Fruit fly (Drosophila melanogaster) whole organism, embryonic: ENCODE results near the gene shf.

ENCODE experiments used
- ATbp ChIP-seq: fragments of 200-800 bp; sonication (Bioruptor generic); optimal IDR thresholded peaks from 2 replicates; lab custom pipeline; 2017; ENCODE audit warnings: missing biosample characterization, mild to moderate bottlenecking, missing genetic modification characterization, missing genetic modification reagents
- Aef1 ChIP-seq: fragments of 200-800 bp; sonication (Bioruptor generic); IDR thresholded peaks from 3 replicates; pipeline ENCODE4 v1.3.6; 2022; ENCODE audit warnings: missing biosample characterization, missing genetic modification characterization
- BtbVII ChIP-seq: fragments of 200-800 bp; sonication (Bioruptor generic); optimal IDR thresholded peaks from 3 replicates; lab custom pipeline; 2017; ENCODE audit warnings: missing biosample characterization, mild to moderate bottlenecking, missing genetic modification characterization
- CG10147 ChIP-seq: fragments of 200-800 bp; sonication (Bioruptor generic); optimal IDR thresholded peaks from 2 replicates; lab custom pipeline; 2019; ENCODE audit warnings: missing biosample characterization, mild to moderate bottlenecking, missing genetic modification characterization, moderate library complexity
- CG10565 ChIP-seq: fragments of 200-800 bp; sonication (Bioruptor generic); optimal IDR thresholded peaks from 3 replicates; lab custom pipeline; 2016; ENCODE audit warnings: missing biosample characterization, mild to moderate bottlenecking, missing genetic modification characterization
- CG11247 ChIP-seq: fragments of 200-800 bp; sonication (Bioruptor generic); IDR thresholded peaks from 2 replicates; pipeline ENCODE4 v1.3.6; 2022; ENCODE audit warnings: missing biosample characterization, missing genetic modification characterization
- CG11560 ChIP-seq: fragments of 200-800 bp; sonication (Bioruptor generic); IDR thresholded peaks from 3 replicates; pipeline ENCODE4 v1.3.6; 2022; ENCODE audit warnings: missing biosample characterization, missing genetic modification characterization
- CG11723 ChIP-seq: fragments of 200-800 bp; sonication (Bioruptor generic); optimal IDR thresholded peaks from 2 replicates; lab custom pipeline; 2017; ENCODE audit warnings: missing biosample characterization, mild to moderate bottlenecking, missing genetic modification characterization
- CG12744 ChIP-seq: fragments of 200-800 bp; sonication (Bioruptor generic); optimal IDR thresholded peaks from 2 replicates; lab custom pipeline; 2016; ENCODE audit warnings: missing biosample characterization, missing genetic modification characterization
- CG13123 ChIP-seq: fragments of 200-800 bp; sonication (Bioruptor generic); optimal IDR thresholded peaks from 2 replicates; lab custom pipeline; 2016; ENCODE audit warnings: missing biosample characterization, missing genetic modification characterization
- CG13894 ChIP-seq: fragments of 200-800 bp; sonication (Bioruptor generic); optimal IDR thresholded peaks from 3 replicates; lab custom pipeline; 2018; ENCODE audit warnings: missing biosample characterization, mild to moderate bottlenecking, missing genetic modification characterization, moderate library complexity
- CG1529 ChIP-seq: fragments of 200-800 bp; sonication (Bioruptor generic); optimal IDR thresholded peaks from 3 replicates; lab custom pipeline; 2018; ENCODE audit warnings: missing biosample characterization, missing genetic modification characterization
- CG15601 ChIP-seq: fragments of 200-800 bp; sonication (Bioruptor generic); optimal IDR thresholded peaks from 3 replicates; lab custom pipeline; 2019; ENCODE audit warnings: missing biosample characterization, mild to moderate bottlenecking, missing genetic modification characterization, moderate library complexity
- CG16863 ChIP-seq: fragments of 200-800 bp; sonication (Bioruptor generic); optimal IDR thresholded peaks from 3 replicates; lab custom pipeline; 2016; ENCODE audit warnings: missing biosample characterization, missing genetic modification characterization
- CG17361 ChIP-seq: fragments of 200-800 bp; sonication (Bioruptor generic); IDR thresholded peaks from 3 replicates; pipeline ENCODE4 v1.3.6; 2022; ENCODE audit warnings: missing biosample characterization, missing genetic modification characterization
- CG18764 ChIP-seq: fragments of 200-800 bp; sonication (Bioruptor generic); optimal IDR thresholded peaks from 3 replicates; lab custom pipeline; 2016; ENCODE audit warnings: missing biosample characterization, missing genetic modification characterization
- CG2116 ChIP-seq: fragments of 200-800 bp; sonication (Bioruptor generic); optimal IDR thresholded peaks from 3 replicates; lab custom pipeline; 2018; ENCODE audit warnings: missing biosample characterization, mild to moderate bottlenecking, missing genetic modification characterization
- CG2120 ChIP-seq: fragments of 200-800 bp; sonication (Bioruptor generic); optimal IDR thresholded peaks from 3 replicates; lab custom pipeline; 2016; ENCODE audit warnings: missing biosample characterization, missing genetic modification characterization
- CG2889 ChIP-seq: fragments of 200-800 bp; sonication (Bioruptor generic); IDR thresholded peaks from 3 replicates; pipeline ENCODE4 v1.3.6; 2022; ENCODE audit warnings: missing biosample characterization, missing genetic modification characterization
- CG31441 ChIP-seq: fragments of 200-800 bp; sonication (Bioruptor generic); IDR thresholded peaks from 2 replicates; pipeline ENCODE4 v1.3.6; 2022; ENCODE audit warnings: missing biosample characterization, missing genetic modification characterization
- CG3281 ChIP-seq: fragments of 200-800 bp; sonication (Bioruptor generic); optimal IDR thresholded peaks from 3 replicates; lab custom pipeline; 2017; ENCODE audit warnings: missing biosample characterization, mild to moderate bottlenecking, missing genetic modification characterization
- CG3995 ChIP-seq: fragments of 200-800 bp; sonication (Bioruptor generic); optimal IDR thresholded peaks from 3 replicates; lab custom pipeline; 2016; ENCODE audit warnings: missing biosample characterization, missing genetic modification characterization
- CG4328 ChIP-seq: fragments of 200-800 bp; sonication (Bioruptor generic); optimal IDR thresholded peaks from 3 replicates; lab custom pipeline; 2017; ENCODE audit warnings: missing biosample characterization, missing genetic modification reagents, missing genetic modification characterization
- CG5245 ChIP-seq: fragments of 200-800 bp; sonication (Bioruptor generic); optimal IDR thresholded peaks from 3 replicates; lab custom pipeline; 2016; ENCODE audit warnings: missing biosample characterization, missing genetic modification characterization
- CG7928 ChIP-seq: fragments of 200-800 bp; sonication (Bioruptor generic); optimal IDR thresholded peaks from 2 replicates; lab custom pipeline; 2017; ENCODE audit warnings: missing biosample characterization, mild to moderate bottlenecking, missing genetic modification characterization
- Eip74EF ChIP-seq, 2 experiments: fragments of 200-800 bp in 1 of 2; fragments of >200 bp in 1 of 2; sonication (Bioruptor generic) in 1 of 2; optimal IDR thresholded peaks; 2 replicates each; lab custom pipeline; 2017 to 2019; ENCODE audit warnings: missing biosample characterization in 2 of 2, missing genetic modification characterization in 2 of 2, mild to moderate bottlenecking in 1 of 2, moderate library complexity in 1 of 2
- Fer2 ChIP-seq: fragments of 200-800 bp; sonication (Bioruptor generic); optimal IDR thresholded peaks from 2 replicates; lab custom pipeline; 2018; ENCODE audit warnings: missing biosample characterization, mild to moderate bottlenecking, missing genetic modification characterization, moderate library complexity
- Mes4 ChIP-seq: fragments of 200-800 bp; sonication (Bioruptor generic); optimal IDR thresholded peaks from 2 replicates; lab custom pipeline; 2016; ENCODE audit warnings: missing biosample characterization, missing genetic modification characterization
- Nf-YB ChIP-seq: fragments of 200-800 bp; sonication (Bioruptor generic); optimal IDR thresholded peaks from 3 replicates; lab custom pipeline; 2019; ENCODE audit warnings: missing biosample characterization, mild to moderate bottlenecking, missing genetic modification characterization, moderate library complexity
- Optix ChIP-seq: fragments of 200-800 bp; sonication (Bioruptor generic); IDR thresholded peaks from 3 replicates; pipeline ENCODE4 v1.3.6; 2022; ENCODE audit warnings: missing biosample characterization, missing genetic modification characterization
- Sin3A ChIP-seq: fragments of >200 bp; optimal IDR thresholded peaks from 2 replicates; lab custom pipeline; 2018
- Taf1 ChIP-seq: fragments of 200-800 bp; sonication (Bioruptor generic); IDR thresholded peaks from 2 replicates; pipeline ENCODE4 v1.3.6; 2022; ENCODE audit warnings: missing biosample characterization, missing genetic modification characterization
- Tbp ChIP-seq: fragments of >200 bp; optimal IDR thresholded peaks from 2 replicates; lab custom pipeline; 2018; ENCODE audit warnings: missing biosample characterization, missing genetic modification characterization
- Vsx1 ChIP-seq: fragments of 200-800 bp; sonication (Bioruptor generic); optimal IDR thresholded peaks from 2 replicates; lab custom pipeline; 2017; ENCODE audit warnings: missing biosample characterization, mild to moderate bottlenecking, missing genetic modification characterization, missing genetic modification reagents
- al ChIP-seq: fragments of 200-800 bp; sonication (Bioruptor generic); IDR thresholded peaks from 2 replicates; pipeline ENCODE4 v1.3.6; 2022; ENCODE audit warnings: missing biosample characterization, missing genetic modification characterization
- ap ChIP-seq: fragments of 200-800 bp; sonication (Bioruptor generic); IDR thresholded peaks from 2 replicates; pipeline ENCODE4 v1.3.6; 2022; ENCODE audit warnings: missing biosample characterization, missing genetic modification characterization
- bigmax ChIP-seq: fragments of 200-800 bp; sonication (Bioruptor generic); optimal IDR thresholded peaks from 2 replicates; lab custom pipeline; 2018; ENCODE audit warnings: missing biosample characterization, mild to moderate bottlenecking, missing genetic modification characterization
- cad ChIP-seq: fragments of >200 bp; optimal IDR thresholded peaks from 2 replicates; lab custom pipeline; 2017; ENCODE audit warnings: missing biosample characterization, missing genetic modification characterization
- dysf ChIP-seq: fragments of 200-800 bp; sonication (Bioruptor generic); IDR thresholded peaks from 3 replicates; pipeline ENCODE4 v1.3.6; 2022; ENCODE audit warnings: missing biosample characterization, missing genetic modification characterization
- en ChIP-seq: fragments of 200-800 bp; sonication (Bioruptor generic); optimal IDR thresholded peaks from 2 replicates; lab custom pipeline; 2016; ENCODE audit warnings: missing biosample characterization, missing genetic modification characterization
- eyg ChIP-seq: fragments of 200-800 bp; sonication (Bioruptor generic); optimal IDR thresholded peaks from 3 replicates; lab custom pipeline; 2016; ENCODE audit warnings: missing biosample characterization, missing genetic modification characterization
- ftz-f1 ChIP-seq: fragments of 200-800 bp; sonication (Bioruptor generic); optimal IDR thresholded peaks from 2 replicates; lab custom pipeline; 2016; ENCODE audit warnings: missing biosample characterization, missing genetic modification characterization
- gem ChIP-seq: fragments of 200-800 bp; sonication (Bioruptor generic); optimal IDR thresholded peaks from 2 replicates; lab custom pipeline; 2019; ENCODE audit warnings: missing biosample characterization, mild to moderate bottlenecking, missing genetic modification characterization, moderate library complexity
- ham ChIP-seq: fragments of 200-800 bp; sonication (Bioruptor generic); IDR thresholded peaks from 2 replicates; pipeline ENCODE4 v1.3.6; 2022; ENCODE audit warnings: missing biosample characterization, missing genetic modification characterization
- insv ChIP-seq, 2 experiments: fragments of 200-800 bp; sonication (Bioruptor generic); optimal IDR thresholded peaks; 3 replicates each; lab custom pipeline; 2016 to 2018; ENCODE audit warnings: missing biosample characterization in 2 of 2, missing genetic modification characterization in 2 of 2
- lola ChIP-seq, 3 experiments: fragments of >200 bp in 2 of 3; fragments of 200-800 bp in 1 of 3; sonication (Bioruptor generic) in 1 of 3; optimal IDR thresholded peaks; 2 replicates each; lab custom pipeline; 2017 to 2019; ENCODE audit warnings: missing biosample characterization in 3 of 3, missing genetic modification characterization in 3 of 3, mild to moderate bottlenecking in 1 of 3, moderate library complexity in 1 of 3
- nmo ChIP-seq: fragments of 200-800 bp; sonication (Bioruptor generic); optimal IDR thresholded peaks from 2 replicates; lab custom pipeline; 2018; ENCODE audit warnings: missing biosample characterization, mild to moderate bottlenecking, missing genetic modification characterization, moderate library complexity
- otp ChIP-seq: fragments of 200-800 bp; sonication (Bioruptor generic); IDR thresholded peaks from 3 replicates; pipeline ENCODE4, ENCODE4 v1.3.6; 2022; ENCODE audit warnings: missing biosample characterization, missing genetic modification characterization
- pb ChIP-seq: fragments of 200-800 bp; sonication (Bioruptor generic); optimal IDR thresholded peaks from 3 replicates; lab custom pipeline; 2016; ENCODE audit warnings: missing biosample characterization, missing genetic modification characterization
- scrt ChIP-seq: fragments of 200-800 bp; sonication (Bioruptor generic); optimal IDR thresholded peaks from 2 replicates; lab custom pipeline; 2018; ENCODE audit warnings: missing biosample characterization, mild to moderate bottlenecking, missing genetic modification characterization, moderate library complexity
- sima ChIP-seq: fragments of 200-800 bp; sonication (Bioruptor generic); optimal IDR thresholded peaks from 2 replicates; lab custom pipeline; 2016; ENCODE audit warnings: missing biosample characterization, missing genetic modification characterization
- sr ChIP-seq: fragments of 200-800 bp; sonication (Bioruptor generic); IDR thresholded peaks from 3 replicates; pipeline ENCODE4 v1.3.6; 2022; ENCODE audit warnings: missing biosample characterization, missing genetic modification characterization

Gene shf

dm6 chrX:6803312-6803794 is 23.9 kb upstream of the shf start, which contains the start of the genes C3G and pod1 (continued):
- TF ChIP-seq CG15601, result peak; percentile 52
- TF ChIP-seq CG11560 (tag; lab: Robert Waterston, UW), result peak; percentile 54; the same call in 2 of the 3 replicates
- TF ChIP-seq ATbp, result no peak
- no peak for TF ChIP-seq lola (GFP tag; optimal IDR thresholded peaks at IDR 0.05; lab: Kevin White, UChicago)
- TF ChIP-seq CG4328 (GFP tag; lab: Kevin White, UChicago), result no peak
- no peak for TF ChIP-seq Taf1
- TF ChIP-seq CG18764 (GFP tag; lab: Kevin White, UChicago), result no peak
- TF ChIP-seq CG17361 (GFP tag; lab: Robert Waterston, UW), result no peak
- no peak for TF ChIP-seq CG11723 (GFP tag; lab: Kevin White, UChicago)
- no peak for TF ChIP-seq otp (GFP tag; lab: Robert Waterston, UW)
- no peak for TF ChIP-seq Fer2 (tag; lab: Kevin White, UChicago)
- 0 out of 2 replicates have a peak, but pooled peaks have one; percentile 8 for TF ChIP-seq CG11247
- no peak for TF ChIP-seq ap (GFP tag; lab: Robert Waterston, UW)
- TF ChIP-seq ftz-f1 (GFP tag; lab: Kevin White, UChicago), result peak; percentile 45
- TF ChIP-seq Tbp, result no peak
- TF ChIP-seq CG13123 (GFP tag; lab: Kevin White, UChicago), result no peak
- no peak for TF ChIP-seq CG10565 (GFP tag; lab: Kevin White, UChicago)
- no peak for TF ChIP-seq eyg (GFP tag; lab: Kevin White, UChicago)
- no peak for TF ChIP-seq en (GFP tag; lab: Kevin White, UChicago)
- peak; percentile 26 for TF ChIP-seq pb (GFP tag; lab: Kevin White, UChicago)
- no peak for TF ChIP-seq BtbVII (GFP tag; lab: Kevin White, UChicago)
- peak; percentile 67 for TF ChIP-seq CG13894 (tag; lab: Kevin White, UChicago)
- no peak for TF ChIP-seq bigmax (GFP tag; lab: Kevin White, UChicago)
- no peak for TF ChIP-seq insv (GFP tag; optimal IDR thresholded peaks at IDR 0.05; lab: Kevin White, UChicago)
- TF ChIP-seq CG7928 (GFP tag; lab: Kevin White, UChicago), result peak; percentile 6
- no peak for TF ChIP-seq Optix (GFP tag; lab: Robert Waterston, UW)
- TF ChIP-seq CG2120 (GFP tag; lab: Kevin White, UChicago), result peak; percentile 53
- TF ChIP-seq gem (tag; lab: Kevin White, UChicago), result peak; percentile 5
- peak; percentile 60 for TF ChIP-seq nmo (GFP tag; lab: Kevin White, UChicago)
- TF ChIP-seq CG2116, result peak; percentile 84
- TF ChIP-seq cad (GFP tag; lab: Kevin White, UChicago), result no peak
- peak; percentile 7 for TF ChIP-seq scrt (GFP tag; lab: Kevin White, UChicago)
- no peak for TF ChIP-seq CG12744 (GFP tag; lab: Kevin White, UChicago)
- no peak for TF ChIP-seq CG16863 (GFP tag; lab: Kevin White, UChicago)
- peak in 1 of 2 experiments; percentile 18 for TF ChIP-seq Eip74EF (GFP tag; optimal IDR thresholded peaks at IDR 0.05; lab: Kevin White, UChicago)
- no peak for TF ChIP-seq ham
- no peak for TF ChIP-seq dysf (GFP tag; lab: Robert Waterston, UW)
- no peak for TF ChIP-seq Mes4 (GFP tag; lab: Kevin White, UChicago)
- TF ChIP-seq CG5245 (GFP tag; lab: Kevin White, UChicago), result no peak
- TF ChIP-seq CG3281, result no peak
- TF ChIP-seq CG31441, result peak; percentile 43; the same call in 1 of the 2 replicates
- TF ChIP-seq al (GFP tag; lab: Robert Waterston, UW), result 0 out of 2 replicates have a peak, but pooled peaks have one; percentile 14
- no peak for TF ChIP-seq CG2889
- TF ChIP-seq CG1529 (GFP tag; lab: Kevin White, UChicago), result no peak
- TF ChIP-seq Nf-YB (GFP tag; lab: Kevin White, UChicago), result peak; percentile 21
- no peak for TF ChIP-seq sr (GFP tag; lab: Robert Waterston, UW)
- TF ChIP-seq CG10147 (GFP tag; lab: Kevin White, UChicago), result no peak
- no peak for TF ChIP-seq sima
- TF ChIP-seq CG3995 (GFP tag; lab: Kevin White, UChicago), result peak; percentile 92
- peak; percentile 16 for TF ChIP-seq Vsx1 (GFP tag; lab: Kevin White, UChicago)
- TF ChIP-seq Aef1 (GFP tag; lab: Robert Waterston, UW), result peak; percentile 77
- peak; percentile 75 for TF ChIP-seq Sin3A (lab: Kevin White, UChicago)
